Fruit fly (Drosophila melanogaster) whole organism, embryonic: ENCODE measurements around the gene Cbp20.

Experiments used
- ATbp ChIP-seq: fragments of 200-800 bp; sonication (Bioruptor generic); optimal IDR thresholded peaks from 2 replicates; lab custom pipeline; 2017; ENCODE audit warnings: missing biosample characterization, mild to moderate bottlenecking, missing genetic modification characterization, missing genetic modification reagents
- Atf6 ChIP-seq: fragments of 200-800 bp; sonication (Bioruptor generic); IDR thresholded peaks from 2 replicates; pipeline ENCODE4 v1.3.6; 2022; ENCODE audit warnings: missing biosample characterization, missing genetic modification characterization
- CG10274 ChIP-seq: fragments of 200-800 bp; sonication (Bioruptor generic); optimal IDR thresholded peaks from 3 replicates; lab custom pipeline; 2017; ENCODE audit warnings: missing biosample characterization, mild to moderate bottlenecking, missing genetic modification characterization
- CG10654 ChIP-seq: fragments of 200-800 bp; sonication (Bioruptor generic); optimal IDR thresholded peaks from 2 replicates; lab custom pipeline; 2016; ENCODE audit warnings: missing biosample characterization, missing genetic modification characterization
- CG11093 ChIP-seq: fragments of 200-800 bp; sonication (Bioruptor generic); IDR thresholded peaks from 3 replicates; pipeline ENCODE4 v1.3.6; 2022; ENCODE audit warnings: missing biosample characterization, missing genetic modification characterization
- CG11398 ChIP-seq: fragments of 200-800 bp; sonication (Bioruptor generic); optimal IDR thresholded peaks from 2 replicates; lab custom pipeline; 2016; ENCODE audit warnings: missing biosample characterization, missing genetic modification characterization
- CG13894 ChIP-seq: fragments of 200-800 bp; sonication (Bioruptor generic); optimal IDR thresholded peaks from 3 replicates; lab custom pipeline; 2018; ENCODE audit warnings: missing biosample characterization, mild to moderate bottlenecking, missing genetic modification characterization, moderate library complexity
- CG14050 ChIP-seq: fragments of 200-800 bp; sonication (Bioruptor generic); IDR thresholded peaks from 3 replicates; pipeline ENCODE4 v1.3.6; 2022; ENCODE audit warnings: missing biosample characterization, missing genetic modification characterization
- CG14667 ChIP-seq: fragments of 200-800 bp; sonication (Bioruptor generic); IDR thresholded peaks from 2 replicates; pipeline ENCODE4 v1.3.6; 2022; ENCODE audit warnings: missing biosample characterization, missing genetic modification characterization
- CG15479 ChIP-seq: fragments of 200-800 bp; sonication (Bioruptor generic); optimal IDR thresholded peaks from 3 replicates; lab custom pipeline; 2019; ENCODE audit warnings: missing biosample characterization, mild to moderate bottlenecking, missing genetic modification characterization, moderate library complexity
- CG15601 ChIP-seq: fragments of 200-800 bp; sonication (Bioruptor generic); optimal IDR thresholded peaks from 3 replicates; lab custom pipeline; 2019; ENCODE audit warnings: missing biosample characterization, mild to moderate bottlenecking, missing genetic modification characterization, moderate library complexity
- CG17361 ChIP-seq: fragments of 200-800 bp; sonication (Bioruptor generic); IDR thresholded peaks from 3 replicates; pipeline ENCODE4 v1.3.6; 2022; ENCODE audit warnings: missing biosample characterization, missing genetic modification characterization
- CG30020 ChIP-seq: fragments of 200-800 bp; optimal IDR thresholded peaks from 2 replicates; lab custom pipeline; 2019; ENCODE audit warnings: missing biosample characterization, mild to moderate bottlenecking, missing genetic modification characterization, moderate library complexity
- CG3281 ChIP-seq: fragments of 200-800 bp; sonication (Bioruptor generic); optimal IDR thresholded peaks from 3 replicates; lab custom pipeline; 2017; ENCODE audit warnings: missing biosample characterization, mild to moderate bottlenecking, missing genetic modification characterization
- CG34422 ChIP-seq: fragments of 200-800 bp; sonication (Bioruptor generic); IDR thresholded peaks from 3 replicates; pipeline ENCODE4 v1.3.6; 2022; ENCODE audit warnings: missing biosample characterization, missing genetic modification characterization
- CG3726 ChIP-seq: fragments of 200-800 bp; sonication (Bioruptor generic); IDR thresholded peaks from 3 replicates; pipeline ENCODE4, ENCODE4 v1.3.6; 2022; ENCODE audit warnings: missing biosample characterization, missing genetic modification characterization
- CG6175 ChIP-seq: fragments of 200-800 bp; sonication (Bioruptor generic); IDR thresholded peaks from 3 replicates; pipeline ENCODE4 v1.3.6; 2022; ENCODE audit warnings: missing biosample characterization, missing genetic modification characterization
- CG6689 ChIP-seq: fragments of 200-800 bp; sonication (Bioruptor generic); IDR thresholded peaks from 2 replicates; pipeline ENCODE4 v1.3.6; 2022; ENCODE audit warnings: missing biosample characterization, missing genetic modification characterization
- CG6854 ChIP-seq: fragments of 200-800 bp; sonication (Bioruptor generic); optimal IDR thresholded peaks from 3 replicates; lab custom pipeline; 2017; ENCODE audit warnings: missing biosample characterization, mild to moderate bottlenecking, missing genetic modification characterization
- CG7357 ChIP-seq: fragments of 200-800 bp; sonication (Bioruptor generic); IDR thresholded peaks from 3 replicates; pipeline ENCODE4 v1.3.6; 2022; ENCODE audit warnings: missing biosample characterization, missing genetic modification characterization
- CG8281 ChIP-seq: fragments of 200-800 bp; sonication (Bioruptor generic); optimal IDR thresholded peaks from 2 replicates; lab custom pipeline; 2018; ENCODE audit warnings: missing biosample characterization, mild to moderate bottlenecking, missing genetic modification characterization, moderate library complexity
- CG8944 ChIP-seq: fragments of 200-800 bp; sonication (Bioruptor generic); optimal IDR thresholded peaks from 3 replicates; lab custom pipeline; 2016; ENCODE audit warnings: missing biosample characterization, missing genetic modification characterization
- CG9437 ChIP-seq: fragments of 200-800 bp; sonication (Bioruptor generic); optimal IDR thresholded peaks from 2 replicates; lab custom pipeline; 2018; ENCODE audit warnings: missing biosample characterization, mild to moderate bottlenecking, missing genetic modification characterization
- D ChIP-seq, 2 experiments: fragments of 200-800 bp in 1 of 2; fragments of >200 bp in 1 of 2; sonication (Bioruptor generic) in 1 of 2; optimal IDR thresholded peaks; 2 replicates in 1 of 2; 3 replicates in 1 of 2; lab custom pipeline; 2017; ENCODE audit warnings: mild to moderate bottlenecking in 1 of 2, missing biosample characterization in 1 of 2, missing genetic modification characterization in 1 of 2, missing genetic modification reagents in 1 of 2
- Dek ChIP-seq: fragments of 200-800 bp; sonication (Bioruptor generic); optimal IDR thresholded peaks from 3 replicates; lab custom pipeline; 2019; ENCODE audit warnings: missing biosample characterization, mild to moderate bottlenecking, missing genetic modification characterization, moderate library complexity
- Dip2 ChIP-seq: fragments of 200-800 bp; sonication (Bioruptor generic); IDR thresholded peaks from 2 replicates; pipeline ENCODE4 v1.3.6; 2022; ENCODE audit warnings: missing biosample characterization, missing genetic modification characterization
- Hand ChIP-seq: fragments of 200-800 bp; sonication (Bioruptor generic); optimal IDR thresholded peaks from 2 replicates; lab custom pipeline; 2017; ENCODE audit warnings: mild to moderate bottlenecking, missing biosample characterization, missing genetic modification reagents, missing genetic modification characterization
- Hmr ChIP-seq: fragments of 200-800 bp; sonication (Bioruptor generic); optimal IDR thresholded peaks from 3 replicates; lab custom pipeline; 2017; ENCODE audit warnings: mild to moderate bottlenecking, missing biosample characterization, missing genetic modification reagents, missing genetic modification characterization
- Nf-YC ChIP-seq: fragments of 200-800 bp; optimal IDR thresholded peaks from 3 replicates; lab custom pipeline; 2019; ENCODE audit warnings: missing biosample characterization, mild to moderate bottlenecking, missing genetic modification characterization, moderate library complexity
- ac ChIP-seq: fragments of 200-800 bp; sonication (Bioruptor generic); optimal IDR thresholded peaks from 3 replicates; lab custom pipeline; 2017; ENCODE audit warnings: missing biosample characterization, mild to moderate bottlenecking, missing genetic modification characterization
- bigmax ChIP-seq: fragments of 200-800 bp; sonication (Bioruptor generic); optimal IDR thresholded peaks from 2 replicates; lab custom pipeline; 2018; ENCODE audit warnings: missing biosample characterization, mild to moderate bottlenecking, missing genetic modification characterization
- cas ChIP-seq: fragments of 200-800 bp; sonication (Bioruptor generic); IDR thresholded peaks from 2 replicates; pipeline ENCODE4 v1.3.6; 2022; ENCODE audit warnings: missing biosample characterization, missing genetic modification characterization
- esg ChIP-seq: fragments of 200-800 bp; sonication (Bioruptor generic); conservative IDR thresholded peaks from 2 replicates; pipeline ENCODE4 v1.3.6; 2022; ENCODE audit warnings: missing biosample characterization, missing genetic modification characterization
- eve ChIP-seq, 2 experiments: fragments of >200 bp; optimal IDR thresholded peaks; 2 replicates each; lab custom pipeline; 2017; ENCODE audit warnings: missing biosample characterization in 2 of 2, missing genetic modification characterization in 2 of 2
- exex ChIP-seq: fragments of 200-800 bp; sonication (Bioruptor generic); optimal IDR thresholded peaks from 4 replicates; lab custom pipeline; 2018; ENCODE audit warnings: missing biosample characterization, mild to moderate bottlenecking, missing genetic modification characterization, moderate library complexity
- eyg ChIP-seq: fragments of 200-800 bp; sonication (Bioruptor generic); optimal IDR thresholded peaks from 3 replicates; lab custom pipeline; 2016; ENCODE audit warnings: missing biosample characterization, missing genetic modification characterization
- fd102C ChIP-seq: fragments of 200-800 bp; sonication (Bioruptor generic); optimal IDR thresholded peaks from 2 replicates; lab custom pipeline; 2018; ENCODE audit warnings: missing biosample characterization, mild to moderate bottlenecking, missing genetic modification characterization, moderate library complexity
- gcm2 ChIP-seq: fragments of 200-800 bp; sonication (Bioruptor generic); optimal IDR thresholded peaks from 2 replicates; lab custom pipeline; 2016; ENCODE audit warnings: missing biosample characterization, missing genetic modification characterization
- gem ChIP-seq: fragments of 200-800 bp; sonication (Bioruptor generic); optimal IDR thresholded peaks from 2 replicates; lab custom pipeline; 2019; ENCODE audit warnings: missing biosample characterization, mild to moderate bottlenecking, missing genetic modification characterization, moderate library complexity
- gt ChIP-seq: fragments of 200-800 bp; sonication (Bioruptor generic); IDR thresholded peaks from 2 replicates; pipeline ENCODE4 v1.3.6; 2022; ENCODE audit warnings: missing biosample characterization, missing genetic modification characterization
- insv ChIP-seq, 2 experiments: fragments of 200-800 bp; sonication (Bioruptor generic); optimal IDR thresholded peaks; 3 replicates each; lab custom pipeline; 2016 to 2018; ENCODE audit warnings: missing biosample characterization in 2 of 2, missing genetic modification characterization in 2 of 2
- kah ChIP-seq: fragments of 200-800 bp; sonication (Bioruptor generic); optimal IDR thresholded peaks from 2 replicates; lab custom pipeline; 2018; ENCODE audit warnings: missing biosample characterization, mild to moderate bottlenecking, missing genetic modification characterization
- knrl ChIP-seq: fragments of 200-800 bp; sonication (Bioruptor generic); IDR thresholded peaks from 3 replicates; pipeline ENCODE4 v1.3.6; 2022; ENCODE audit warnings: missing biosample characterization, missing genetic modification characterization; ENCODE audit not compliant: partially characterized antibody
- pzg ChIP-seq: fragments of 200-800 bp; sonication (Bioruptor generic); optimal IDR thresholded peaks from 3 replicates; lab custom pipeline; 2018; ENCODE audit warnings: missing biosample characterization, mild to moderate bottlenecking, missing genetic modification characterization, moderate library complexity
- sisA ChIP-seq: fragments of 200-800 bp; sonication (Bioruptor generic); IDR thresholded peaks from 2 replicates; pipeline ENCODE4 v1.3.6; 2022; ENCODE audit warnings: missing biosample characterization, missing genetic modification characterization
- tap ChIP-seq: fragments of 200-800 bp; optimal IDR thresholded peaks from 3 replicates; lab custom pipeline; 2019; ENCODE audit warnings: missing biosample characterization, mild to moderate bottlenecking, missing genetic modification characterization, moderate library complexity
- tll ChIP-seq, 2 experiments: fragments of 200-800 bp in 1 of 2; fragments of >200 bp in 1 of 2; sonication (Bioruptor generic) in 1 of 2; optimal IDR thresholded peaks; 2 replicates each; lab custom pipeline; 2017 to 2019; ENCODE audit warnings: missing biosample characterization in 2 of 2, missing genetic modification characterization in 2 of 2, mild to moderate bottlenecking in 1 of 2, moderate library complexity in 1 of 2
- twi ChIP-seq: fragments of 200-800 bp; optimal IDR thresholded peaks from 2 replicates; lab custom pipeline; 2019; ENCODE audit warnings: missing biosample characterization, mild to moderate bottlenecking, missing genetic modification characterization, moderate library complexity
- wek ChIP-seq: fragments of 200-800 bp; sonication (Bioruptor generic); optimal IDR thresholded peaks from 3 replicates; lab custom pipeline; 2018; ENCODE audit warnings: missing biosample characterization, mild to moderate bottlenecking, missing genetic modification characterization, moderate library complexity

The Cbp20 gene

DNA sequence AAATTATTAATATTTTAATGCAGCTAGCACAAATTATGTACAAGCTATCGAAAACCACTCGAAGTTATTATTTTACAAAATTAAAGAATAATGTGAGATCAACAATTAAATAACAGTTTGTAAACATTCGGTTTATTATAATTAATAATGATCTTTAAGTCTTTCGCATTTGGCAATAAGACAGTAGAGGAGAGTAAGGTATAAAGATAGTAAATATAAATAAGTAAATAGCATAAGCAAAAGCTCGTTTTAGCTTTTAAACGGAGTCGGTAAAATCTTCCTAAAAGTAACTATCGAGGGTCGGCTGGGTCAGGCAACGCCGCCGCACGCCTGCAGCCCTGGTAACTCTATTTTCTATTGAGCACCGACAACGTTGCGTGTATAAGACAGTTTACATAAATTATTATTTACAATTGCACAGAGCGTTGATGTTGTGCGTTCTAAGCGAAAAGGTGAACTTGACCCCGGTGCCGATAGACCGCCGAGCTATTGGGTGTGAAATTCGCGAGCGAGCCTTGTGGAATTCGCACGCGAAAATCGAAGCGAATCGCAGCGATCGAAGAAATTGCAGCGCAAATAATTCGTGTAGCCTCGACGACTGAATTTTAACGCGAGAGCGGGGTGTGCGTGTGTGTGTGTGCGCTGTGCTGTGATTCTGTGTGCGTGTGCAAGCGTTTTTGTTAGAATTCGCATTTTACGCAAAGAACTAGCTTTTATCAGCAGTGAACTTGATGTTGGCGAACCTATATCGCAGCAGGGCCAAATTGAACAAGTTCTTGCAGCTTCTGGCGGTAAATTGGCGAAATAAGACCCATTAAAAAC, 3.2 kb downstream of the Cbp20 start, which contains the start of gene wrd (continued):
- no peak for TF ChIP-seq CG8281 (tag; lab: Kevin White, UChicago)
- no peak for TF ChIP-seq CG14667 (GFP tag; lab: Robert Waterston, UW)
- TF ChIP-seq twi, result no peak
- TF ChIP-seq CG15601 (tag; lab: Kevin White, UChicago), result no peak
- no peak for TF ChIP-seq CG9437
- peak; percentile 40 for TF ChIP-seq Nf-YC (tag; lab: Kevin White, UChicago)
- TF ChIP-seq gt (GFP tag; lab: Robert Waterston, UW), result no peak
- TF ChIP-seq esg (GFP tag; lab: Robert Waterston, UW), result no peak
- no peak for TF ChIP-seq eve (GFP tag; optimal IDR thresholded peaks at IDR 0.05; lab: Kevin White, UChicago)
- TF ChIP-seq gcm2 (GFP tag; lab: Kevin White, UChicago), result no peak
- no peak for TF ChIP-seq eyg (GFP tag; lab: Kevin White, UChicago)
- 0 out of 2 replicates have a peak, but pooled peaks have one; percentile 9 for TF ChIP-seq sisA (GFP tag; lab: Robert Waterston, UW)
- TF ChIP-seq pzg (GFP tag; lab: Kevin White, UChicago), result peak; percentile 34
- no peak for TF ChIP-seq CG14050 (GFP tag; lab: Robert Waterston, UW)
- TF ChIP-seq ATbp, result no peak
- no peak for TF ChIP-seq CG13894
- TF ChIP-seq CG7357 (GFP tag; lab: Robert Waterston, UW), result no peak
- peak; percentile 5 for TF ChIP-seq CG30020
- no peak for TF ChIP-seq CG8944 (GFP tag; lab: Kevin White, UChicago)
- no peak for TF ChIP-seq CG10274
- no peak for TF ChIP-seq kah
- no peak for TF ChIP-seq Atf6 (GFP tag; lab: Robert Waterston, UW)
- no peak for TF ChIP-seq bigmax (GFP tag; lab: Kevin White, UChicago)
- TF ChIP-seq Dek, result peak; percentile 6
- TF ChIP-seq CG6175 (GFP tag; lab: Robert Waterston, UW), result no peak
- no peak for TF ChIP-seq CG11398 (GFP tag; lab: Kevin White, UChicago)
- no peak for TF ChIP-seq tll (GFP tag; optimal IDR thresholded peaks at IDR 0.05; lab: Kevin White, UChicago)
- TF ChIP-seq cas (GFP tag; lab: Robert Waterston, UW), result no peak
- TF ChIP-seq fd102C (GFP tag; lab: Kevin White, UChicago), result no peak
- no peak for TF ChIP-seq tap (tag; lab: Kevin White, UChicago)
- no peak for TF ChIP-seq wek
- TF ChIP-seq CG6854, result no peak
- no peak for TF ChIP-seq CG11093 (GFP tag; lab: Robert Waterston, UW)
- TF ChIP-seq Hmr (GFP tag; lab: Kevin White, UChicago), result no peak
- no peak for TF ChIP-seq D (optimal IDR thresholded peaks at IDR 0.05; lab: Kevin White, UChicago)
- TF ChIP-seq D (GFP tag; optimal IDR thresholded peaks at IDR 0.05; lab: Kevin White, UChicago), result no peak
- TF ChIP-seq knrl (GFP tag; lab: Robert Waterston, UW), result no peak
- no peak; the same call in 1 of the 2 replicates for TF ChIP-seq CG6689
- TF ChIP-seq Dip2 (GFP tag; lab: Robert Waterston, UW), result no peak
- peak; percentile 4 for TF ChIP-seq CG3281 (GFP tag; lab: Kevin White, UChicago)
- peak; percentile 77 for TF ChIP-seq CG17361
- peak; percentile 53 for TF ChIP-seq CG15479
- TF ChIP-seq insv (GFP tag; optimal IDR thresholded peaks at IDR 0.05; lab: Kevin White, UChicago), result no peak
- TF ChIP-seq CG3726 (GFP tag; lab: Robert Waterston, UW), result no peak
- peak; percentile 60; the same call in 1 of the 3 replicates for TF ChIP-seq CG34422 (GFP tag; lab: Robert Waterston, UW)
- no peak for TF ChIP-seq exex (tag; lab: Kevin White, UChicago)
- no peak for TF ChIP-seq CG10654 (GFP tag; lab: Kevin White, UChicago)
- TF ChIP-seq ac (GFP tag; lab: Kevin White, UChicago), result no peak
- TF ChIP-seq Hand (GFP tag; lab: Kevin White, UChicago), result no peak
- TF ChIP-seq gem (tag; lab: Kevin White, UChicago), result peak; percentile 48
